Worm (Caenorhabditis elegans): Measurements from ENCODE around the gene Y52E8A.2.
A peak's percentile ranks its signal among the peaks of the same experiment; 100 is the strongest.

Y52E8A.2 gene

ce11 chrII:4293027-4293522, 27.6 kb upstream of the Y52E8A.2 start:
- TF ChIP-seq nhr-25 (tag; optimal IDR thresholded peaks at IDR 0.05) (no peak), egl-27 (tag; optimal IDR thresholded peaks at IDR 0.05) (no peak), unc-39 (tag; optimal IDR thresholded peaks at IDR 0.05) (no peak), mdl-1 (tag; optimal IDR thresholded peaks at IDR 0.05) (no peak), unc-55 (GFP tag; optimal IDR thresholded peaks at IDR 0.05) (no peak), snpc-4 (tag; optimal IDR thresholded peaks at IDR 0.05) (no peak), lsy-2 (tag; optimal IDR thresholded peaks at IDR 0.05) (no peak), ama-1 (optimal IDR thresholded peaks at IDR 0.05) (no peak), lin-13 (GFP tag; optimal IDR thresholded peaks at IDR 0.05) (no peak), sem-4 (tag; optimal IDR thresholded peaks at IDR 0.05) (no peak), crh-2 (tag; optimal IDR thresholded peaks at IDR 0.05) (no peak), skn-1 (tag; optimal IDR thresholded peaks at IDR 0.05) (no peak), nhr-129 (tag; optimal IDR thresholded peaks at IDR 0.05) (no peak), nhr-12 (tag; optimal IDR thresholded peaks at IDR 0.05) (no peak), ceh-16 (tag; optimal IDR thresholded peaks at IDR 0.05) (no peak), elt-1 (tag; optimal IDR thresholded peaks at IDR 0.05) (no peak), blmp-1 (tag; optimal IDR thresholded peaks at IDR 0.05; ENCODE audit: insufficient read depth) (no peak), nhr-21 (tag; optimal IDR thresholded peaks at IDR 0.05) (no peak), nhr-10 (tag; optimal IDR thresholded peaks at IDR 0.05) (no peak)

- TF ChIP-seq nhr-25 (tag; optimal IDR thresholded peaks at IDR 0.05): no peak
- TF ChIP-seq unc-39 (tag; optimal IDR thresholded peaks at IDR 0.05): no peak
- no peak for TF ChIP-seq nhr-129 (tag; optimal IDR thresholded peaks at IDR 0.05)
- TF ChIP-seq lin-13 (GFP tag; optimal IDR thresholded peaks at IDR 0.05): no peak
- TF ChIP-seq elt-1 (tag; optimal IDR thresholded peaks at IDR 0.05): peak; percentile 17
- TF ChIP-seq sma-9 (GFP tag; optimal IDR thresholded peaks at IDR 0.05): peak; percentile 11
- TF ChIP-seq sma-9 (tag; optimal IDR thresholded peaks at IDR 0.05): no peak
- no peak for TF ChIP-seq ZK546.5 (tag; optimal IDR thresholded peaks at IDR 0.05)
These were observed 26.4 kb upstream of the Y52E8A.2 start for ce11 chrII:4294189-4294588.

DNA sequence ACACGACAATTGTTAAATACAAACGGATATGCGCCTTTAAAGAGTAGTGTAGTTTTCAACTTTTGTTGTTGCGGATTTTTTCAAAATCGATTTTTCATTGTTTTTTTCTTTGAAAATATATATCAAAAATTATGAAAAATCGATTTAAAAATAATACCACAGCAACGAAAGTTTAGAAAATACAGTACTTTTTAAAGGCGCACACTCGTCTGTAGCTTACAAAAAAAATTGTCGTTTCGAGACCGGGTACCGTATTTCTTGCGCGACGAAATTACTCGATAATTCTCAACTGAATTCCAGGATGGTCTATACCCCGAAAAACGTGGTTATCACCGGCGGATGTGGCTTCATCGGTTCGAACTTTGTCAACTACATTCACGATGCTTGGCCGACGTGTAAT, 25.8 kb upstream of the Y52E8A.2 start, which contains the start of gene rml-4:
TSS of gene rml-4 (plus strand) at position 301 of the 400 bp plus-strand sequence.
- TF ChIP-seq mdl-1 (tag; optimal IDR thresholded peaks at IDR 0.05): no peak
- TF ChIP-seq nhr-11 (tag; optimal IDR thresholded peaks at IDR 0.05): no peak
- no peak for TF ChIP-seq dmd-4 (tag; optimal IDR thresholded peaks at IDR 0.05)
- TF ChIP-seq ztf-1 (GFP tag; conservative IDR thresholded peaks at IDR 0.05): no peak
- TF ChIP-seq nhr-21 (tag; optimal IDR thresholded peaks at IDR 0.05): no peak
- TF ChIP-seq nhr-129 (tag; optimal IDR thresholded peaks at IDR 0.05): no peak
- TF ChIP-seq peb-1 (tag; optimal IDR thresholded peaks at IDR 0.05): no peak
- no peak for TF ChIP-seq ceh-82 (tag; optimal IDR thresholded peaks at IDR 0.05)
- TF ChIP-seq mab-5 (tag; optimal IDR thresholded peaks at IDR 0.05): no peak
- TF ChIP-seq unc-39 (tag; optimal IDR thresholded peaks at IDR 0.05): no peak
- TF ChIP-seq gmeb-1 (tag; optimal IDR thresholded peaks at IDR 0.05): no peak
- TF ChIP-seq nhr-23 (tag; optimal IDR thresholded peaks at IDR 0.05): no peak
- no peak for TF ChIP-seq crh-2 (tag; optimal IDR thresholded peaks at IDR 0.05)
- TF ChIP-seq R02D3.7 (tag; optimal IDR thresholded peaks at IDR 0.05): no peak
- no peak for TF ChIP-seq ZK546.5 (tag; optimal IDR thresholded peaks at IDR 0.05)
- TF ChIP-seq C34F6.9 (tag; optimal IDR thresholded peaks at IDR 0.05): no peak
- no peak for TF ChIP-seq Y55F3AM.14 (GFP tag; optimal IDR thresholded peaks at IDR 0.05)
- TF ChIP-seq egl-27 (tag; optimal IDR thresholded peaks at IDR 0.05): no peak

DNA sequence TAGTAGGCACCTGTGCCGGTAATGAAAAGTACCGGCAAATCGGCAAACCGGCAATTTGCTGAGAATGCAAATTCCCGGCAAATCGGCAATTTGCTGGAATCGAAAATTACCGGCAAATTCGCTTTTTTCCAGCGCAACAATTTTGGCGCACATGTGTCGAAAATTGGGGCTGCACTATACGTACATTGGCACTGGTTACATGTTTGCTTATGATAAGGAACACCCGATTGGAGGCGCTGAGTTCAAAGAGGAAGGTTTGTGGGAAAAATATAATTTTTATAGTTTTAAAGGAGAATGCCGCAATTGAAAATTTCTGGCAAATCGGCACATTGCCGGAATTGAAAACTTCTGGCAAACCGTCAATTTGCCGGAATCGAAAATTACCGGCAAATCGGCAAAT, 23.4 kb upstream of the Y52E8A.2 start:
- no peak for TF ChIP-seq snpc-4 (tag; optimal IDR thresholded peaks at IDR 0.05)
- TF ChIP-seq mdl-1 (tag; optimal IDR thresholded peaks at IDR 0.05): no peak
- no peak for TF ChIP-seq alr-1 (tag; optimal IDR thresholded peaks at IDR 0.05)
- no peak for TF ChIP-seq mbf-1 (tag; optimal IDR thresholded peaks at IDR 0.05)
- no peak for TF ChIP-seq zag-1 (tag; optimal IDR thresholded peaks at IDR 0.05)
- no peak for TF ChIP-seq nhr-10 (tag; optimal IDR thresholded peaks at IDR 0.05)
- TF ChIP-seq ceh-82 (tag; optimal IDR thresholded peaks at IDR 0.05): no peak
- TF ChIP-seq blmp-1 (tag; optimal IDR thresholded peaks at IDR 0.05; ENCODE audit: insufficient read depth): no peak

DNA sequence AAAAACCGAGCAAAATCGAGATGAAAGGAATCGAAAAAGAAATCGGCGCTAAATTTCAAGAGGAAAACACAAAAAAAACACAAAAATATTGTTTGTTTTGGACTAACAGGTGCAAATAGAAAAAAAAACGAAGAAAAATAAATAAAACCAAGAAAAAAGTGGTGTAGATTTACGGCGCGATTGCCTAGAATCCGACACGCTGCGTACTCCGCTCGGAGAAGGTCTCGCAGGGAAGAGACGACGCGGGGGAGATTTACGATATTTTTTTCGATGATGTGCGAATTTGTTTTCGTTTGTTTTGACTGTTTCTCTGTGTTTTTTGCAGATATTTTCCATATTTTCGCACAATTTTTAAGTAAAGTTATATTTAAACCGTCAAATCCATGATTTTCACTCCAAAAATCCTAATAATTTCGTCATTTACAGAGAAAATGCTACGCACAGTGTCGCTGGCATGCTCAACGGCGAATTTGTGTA, 21.4 kb upstream of the Y52E8A.2 start, which contains the start of gene sco-1:
TSS of gene sco-1 (plus strand) at position 427 of the 477 bp plus-strand sequence.
- TF ChIP-seq unc-62 (GFP tag; optimal IDR thresholded peaks at IDR 0.05) (peak; percentile 82), crh-2 (tag; optimal IDR thresholded peaks at IDR 0.05) (peak; percentile 97), ceh-16 (tag; optimal IDR thresholded peaks at IDR 0.05) (peak; percentile 95), alr-1 (tag; optimal IDR thresholded peaks at IDR 0.05) (no peak), egl-27 (tag; optimal IDR thresholded peaks at IDR 0.05) (peak; percentile 95), unc-55 (GFP tag; optimal IDR thresholded peaks at IDR 0.05) (peak; percentile 99), F13H6.1 (tag; optimal IDR thresholded peaks at IDR 0.05) (peak; percentile 94), elt-1 (tag; optimal IDR thresholded peaks at IDR 0.05) (no peak), lin-11 (tag; optimal IDR thresholded peaks at IDR 0.05) (peak; percentile 96), nhr-6 (tag; optimal IDR thresholded peaks at IDR 0.05) (peak; percentile 81), Y55F3AM.14 (GFP tag; optimal IDR thresholded peaks at IDR 0.05) (peak; percentile 84), peb-1 (tag; optimal IDR thresholded peaks at IDR 0.05) (no peak), nhr-129 (tag; optimal IDR thresholded peaks at IDR 0.05) (peak; percentile 79), unc-39 (tag; optimal IDR thresholded peaks at IDR 0.05) (no peak), nhr-11 (tag; optimal IDR thresholded peaks at IDR 0.05) (no peak), nhr-77 (tag; optimal IDR thresholded peaks at IDR 0.05) (peak; percentile 73), nhr-21 (tag; optimal IDR thresholded peaks at IDR 0.05) (peak; percentile 94), sma-3 (GFP tag; optimal IDR thresholded peaks at IDR 0.05) (peak; percentile 98), gmeb-1 (tag; optimal IDR thresholded peaks at IDR 0.05) (peak; percentile 93), ceh-82 (tag; optimal IDR thresholded peaks at IDR 0.05) (no peak), C34F6.9 (tag; optimal IDR thresholded peaks at IDR 0.05) (peak; percentile 95), zag-1 (tag; optimal IDR thresholded peaks at IDR 0.05) (peak; percentile 56), ZK546.5 (tag; optimal IDR thresholded peaks at IDR 0.05) (peak; percentile 72), nhr-23 (tag; optimal IDR thresholded peaks at IDR 0.05) (no peak), sem-4 (tag; optimal IDR thresholded peaks at IDR 0.05) (peak; percentile 94), mbf-1 (tag; optimal IDR thresholded peaks at IDR 0.05) (no peak)

Measured in whole organism, L2 larva.